Worm (Caenorhabditis elegans): ENCODE measurements around the gene K02D10.3.

ce11 chrIII:8762016-8762415 is 9.7 kb downstream of the K02D10.3 start:
- TF ChIP-seq ref-1 (GFP tag; conservative IDR thresholded peaks at IDR 0.05) (no peak), T22C8.4 (GFP tag; IDR thresholded peaks at IDR 0.05) (no peak)
